Fruit fly (Drosophila melanogaster): Measurements from ENCODE around the gene CG5664.

DNA sequence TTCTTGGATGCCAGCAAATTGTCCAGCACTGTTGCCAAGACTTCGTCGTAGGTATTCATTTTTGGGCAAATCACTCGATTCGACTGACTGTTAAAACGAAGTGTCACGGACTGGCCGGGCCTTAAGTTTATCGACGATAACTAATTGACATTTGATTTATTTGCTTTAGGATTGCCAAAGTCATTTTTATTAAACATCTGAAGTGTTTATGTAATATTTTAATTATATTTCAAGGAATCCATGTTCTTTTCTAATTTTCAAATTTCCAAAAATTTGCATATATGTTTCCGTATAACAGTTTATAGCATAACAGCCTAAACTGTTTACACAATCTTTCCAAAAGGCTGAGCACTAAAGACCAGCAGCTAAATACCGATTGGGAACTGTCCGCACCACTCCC, 34.5 kb downstream of the CG5664 start, which contains the start of gene sa:
- TF ChIP-seq CTCF (optimal IDR thresholded peaks at IDR 0.05) (no peak), CG8478 (optimal IDR thresholded peaks at IDR 0.05) (no peak)
